Fruit fly (Drosophila melanogaster) whole organism, embryonic: Measurements from ENCODE around the gene RtcB.

ENCODE experiments used
- B-H1 ChIP-seq: fragments of 200-800 bp; sonication (Bioruptor generic); IDR thresholded peaks from 3 replicates; pipeline ENCODE4 v1.3.6; 2022; ENCODE audit warnings: missing biosample characterization, missing genetic modification characterization
- Bdp1 ChIP-seq: fragments of 200-800 bp; sonication (Bioruptor generic); optimal IDR thresholded peaks from 3 replicates; lab custom pipeline; 2016; ENCODE audit warnings: missing biosample characterization, missing genetic modification characterization
- BtbVII ChIP-seq: fragments of 200-800 bp; sonication (Bioruptor generic); optimal IDR thresholded peaks from 3 replicates; lab custom pipeline; 2017; ENCODE audit warnings: missing biosample characterization, mild to moderate bottlenecking, missing genetic modification characterization
- CG1024 ChIP-seq: fragments of 200-800 bp; sonication (Bioruptor generic); IDR thresholded peaks from 2 replicates; pipeline ENCODE4 v1.3.6; 2022; ENCODE audit warnings: missing biosample characterization, missing genetic modification characterization
- CG10543 ChIP-seq: fragments of 200-800 bp; sonication (Bioruptor generic); optimal IDR thresholded peaks from 3 replicates; lab custom pipeline; 2017; ENCODE audit warnings: missing biosample characterization, mild to moderate bottlenecking, missing genetic modification characterization, moderate library complexity
- CG12942 ChIP-seq: fragments of 200-800 bp; sonication (Bioruptor generic); optimal IDR thresholded peaks from 3 replicates; lab custom pipeline; 2016; ENCODE audit warnings: missing biosample characterization, missing genetic modification characterization
- CG14860 ChIP-seq: fragments of 200-800 bp; sonication (Bioruptor generic); IDR thresholded peaks from 3 replicates; pipeline ENCODE4 v1.3.6; 2022; ENCODE audit warnings: missing biosample characterization, missing genetic modification characterization; ENCODE audit not compliant: partially characterized antibody
- CG1602 ChIP-seq: fragments of 200-800 bp; sonication (Bioruptor generic); optimal IDR thresholded peaks from 3 replicates; lab custom pipeline; 2016; ENCODE audit warnings: missing biosample characterization, missing genetic modification characterization
- CG18476 ChIP-seq: fragments of 200-800 bp; sonication (Bioruptor generic); optimal IDR thresholded peaks from 2 replicates; lab custom pipeline; 2016; ENCODE audit warnings: missing biosample characterization, mild to moderate bottlenecking, missing genetic modification characterization
- CG2712 ChIP-seq: fragments of 200-800 bp; optimal IDR thresholded peaks from 3 replicates; lab custom pipeline; 2019; ENCODE audit warnings: missing biosample characterization, mild to moderate bottlenecking, missing genetic modification characterization, moderate library complexity
- CG32767 ChIP-seq: fragments of 200-800 bp; sonication (Bioruptor generic); IDR thresholded peaks from 2 replicates; pipeline ENCODE4 v1.3.6; 2022; ENCODE audit warnings: missing biosample characterization, missing genetic modification characterization
- CG33213 ChIP-seq: fragments of 200-800 bp; sonication (Bioruptor generic); optimal IDR thresholded peaks from 3 replicates; lab custom pipeline; 2016; ENCODE audit warnings: missing biosample characterization, missing genetic modification characterization
- CG3995 ChIP-seq: fragments of 200-800 bp; sonication (Bioruptor generic); optimal IDR thresholded peaks from 3 replicates; lab custom pipeline; 2016; ENCODE audit warnings: missing biosample characterization, missing genetic modification characterization
- CG4404 ChIP-seq: fragments of 200-800 bp; sonication (Bioruptor generic); IDR thresholded peaks from 2 replicates; pipeline ENCODE4 v1.3.6; 2022; ENCODE audit warnings: missing biosample characterization, missing genetic modification characterization
- CG5245 ChIP-seq: fragments of 200-800 bp; sonication (Bioruptor generic); optimal IDR thresholded peaks from 3 replicates; lab custom pipeline; 2016; ENCODE audit warnings: missing biosample characterization, missing genetic modification characterization
- CG6272 ChIP-seq: fragments of 200-800 bp; sonication (Bioruptor generic); IDR thresholded peaks from 2 replicates; pipeline ENCODE4 v1.3.6; 2022; ENCODE audit warnings: missing biosample characterization, missing genetic modification characterization
- CG6854 ChIP-seq: fragments of 200-800 bp; sonication (Bioruptor generic); optimal IDR thresholded peaks from 3 replicates; lab custom pipeline; 2017; ENCODE audit warnings: missing biosample characterization, mild to moderate bottlenecking, missing genetic modification characterization
- CG7963 ChIP-seq: fragments of 200-800 bp; sonication (Bioruptor generic); IDR thresholded peaks from 3 replicates; pipeline ENCODE4 v1.3.6; 2022; ENCODE audit warnings: missing biosample characterization, missing genetic modification characterization; ENCODE audit not compliant: partially characterized antibody
- D19B ChIP-seq: fragments of 200-800 bp; sonication (Bioruptor generic); optimal IDR thresholded peaks from 2 replicates; lab custom pipeline; 2017; ENCODE audit warnings: missing biosample characterization, mild to moderate bottlenecking, missing genetic modification characterization
- Doc2 ChIP-seq: fragments of 200-800 bp; sonication (Bioruptor generic); IDR thresholded peaks from 2 replicates; pipeline ENCODE4 v1.3.6; 2022; ENCODE audit warnings: missing biosample characterization, missing genetic modification characterization
- Doc3 ChIP-seq: fragments of 200-800 bp; sonication (Bioruptor generic); IDR thresholded peaks from 3 replicates; pipeline ENCODE4 v1.3.6; 2022; ENCODE audit warnings: missing biosample characterization, missing genetic modification characterization; ENCODE audit not compliant: partially characterized antibody
- HmgD ChIP-seq: fragments of 200-800 bp; sonication (Bioruptor generic); optimal IDR thresholded peaks from 3 replicates; lab custom pipeline; 2016; ENCODE audit warnings: missing biosample characterization, missing genetic modification characterization
- HmgZ ChIP-seq: fragments of 200-800 bp; sonication (Bioruptor generic); optimal IDR thresholded peaks from 2 replicates; lab custom pipeline; 2018; ENCODE audit warnings: missing biosample characterization, mild to moderate bottlenecking, missing genetic modification characterization
- Hr39 ChIP-seq: fragments of >200 bp; optimal IDR thresholded peaks from 2 replicates; lab custom pipeline; 2017
- Hr78 ChIP-seq, 2 experiments: fragments of 200-800 bp in 1 of 2; fragments of >200 bp in 1 of 2; sonication (Bioruptor generic) in 1 of 2; optimal IDR thresholded peaks; 2 replicates each; lab custom pipeline; 2017 to 2019; ENCODE audit warnings: missing biosample characterization in 2 of 2, missing genetic modification characterization in 2 of 2, mild to moderate bottlenecking in 1 of 2, moderate library complexity in 1 of 2
- Meics ChIP-seq: fragments of 200-800 bp; sonication (Bioruptor generic); optimal IDR thresholded peaks from 2 replicates; lab custom pipeline; 2017; ENCODE audit warnings: missing biosample characterization, mild to moderate bottlenecking, missing genetic modification characterization
- NK7.1 ChIP-seq: fragments of 200-800 bp; sonication (Bioruptor generic); optimal IDR thresholded peaks from 3 replicates; lab custom pipeline; 2016; ENCODE audit warnings: missing biosample characterization, missing genetic modification characterization
- Nf-YA ChIP-seq: fragments of 200-800 bp; sonication (Bioruptor generic); IDR thresholded peaks from 2 replicates; pipeline ENCODE4 v1.3.6; 2022; ENCODE audit warnings: missing biosample characterization, missing genetic modification characterization
- Pdp1 ChIP-seq, 2 experiments: fragments of 200-800 bp; sonication (Bioruptor generic); optimal IDR thresholded peaks; 3 replicates each; lab custom pipeline; 2016; ENCODE audit warnings: missing biosample characterization in 2 of 2, missing genetic modification characterization in 2 of 2, mild to moderate bottlenecking in 1 of 2, moderate library complexity in 1 of 2
- Sox102F ChIP-seq: fragments of 200-800 bp; sonication (Bioruptor generic); optimal IDR thresholded peaks from 2 replicates; lab custom pipeline; 2018; ENCODE audit warnings: missing biosample characterization, mild to moderate bottlenecking, missing genetic modification characterization, moderate library complexity
- Sry-β ChIP-seq: fragments of 200-800 bp; sonication (Bioruptor generic); optimal IDR thresholded peaks from 2 replicates; lab custom pipeline; 2018; ENCODE audit warnings: missing biosample characterization, mild to moderate bottlenecking, missing genetic modification characterization, moderate library complexity
- TFAM ChIP-seq: fragments of 200-800 bp; sonication (Bioruptor generic); optimal IDR thresholded peaks from 2 replicates; lab custom pipeline; 2017; ENCODE audit warnings: missing biosample characterization, missing genetic modification characterization, inconsistent platforms
- Xrp1 ChIP-seq: fragments of 200-800 bp; sonication (Bioruptor generic); IDR thresholded peaks from 2 replicates; pipeline ENCODE4 v1.3.6; 2022; ENCODE audit warnings: missing biosample characterization, missing genetic modification characterization
- abd-A ChIP-seq: fragments of 200-800 bp; sonication (Bioruptor generic); optimal IDR thresholded peaks from 3 replicates; lab custom pipeline; 2019; ENCODE audit warnings: missing biosample characterization, mild to moderate bottlenecking, missing genetic modification characterization, moderate library complexity
- caup ChIP-seq: fragments of 200-800 bp; sonication (Bioruptor generic); optimal IDR thresholded peaks from 3 replicates; lab custom pipeline; 2017; ENCODE audit warnings: missing biosample characterization, mild to moderate bottlenecking, missing genetic modification characterization, moderate library complexity; ENCODE audit not compliant: severe bottlenecking
- cwo ChIP-seq: fragments of 200-800 bp; sonication (Bioruptor generic); optimal IDR thresholded peaks from 3 replicates; lab custom pipeline; 2017; ENCODE audit warnings: missing biosample characterization, missing genetic modification characterization, mild to moderate bottlenecking, moderate library complexity, missing genetic modification reagents
- dati ChIP-seq: fragments of 200-800 bp; sonication (Bioruptor generic); IDR thresholded peaks from 2 replicates; pipeline ENCODE4 v1.3.6; 2022; ENCODE audit warnings: missing biosample characterization, missing genetic modification characterization
- disco-r ChIP-seq: fragments of 200-800 bp; sonication (Bioruptor generic); optimal IDR thresholded peaks from 2 replicates; lab custom pipeline; 2016; ENCODE audit warnings: missing biosample characterization, missing genetic modification characterization
- dmrt99B ChIP-seq: fragments of 200-800 bp; sonication (Bioruptor generic); optimal IDR thresholded peaks from 2 replicates; lab custom pipeline; 2018; ENCODE audit warnings: missing biosample characterization, mild to moderate bottlenecking, missing genetic modification characterization, moderate library complexity
- emc ChIP-seq: fragments of 200-800 bp; sonication (Bioruptor generic); optimal IDR thresholded peaks from 2 replicates; lab custom pipeline; 2016; ENCODE audit warnings: missing biosample characterization, missing genetic modification characterization
- en ChIP-seq: fragments of 200-800 bp; sonication (Bioruptor generic); optimal IDR thresholded peaks from 2 replicates; lab custom pipeline; 2016; ENCODE audit warnings: missing biosample characterization, missing genetic modification characterization
- exex ChIP-seq: fragments of 200-800 bp; sonication (Bioruptor generic); optimal IDR thresholded peaks from 4 replicates; lab custom pipeline; 2018; ENCODE audit warnings: missing biosample characterization, mild to moderate bottlenecking, missing genetic modification characterization, moderate library complexity
- eyg ChIP-seq: fragments of 200-800 bp; sonication (Bioruptor generic); optimal IDR thresholded peaks from 3 replicates; lab custom pipeline; 2016; ENCODE audit warnings: missing biosample characterization, missing genetic modification characterization
- lmd ChIP-seq: fragments of 200-800 bp; sonication (Bioruptor generic); IDR thresholded peaks from 2 replicates; pipeline ENCODE4 v1.3.6; 2022; ENCODE audit warnings: missing biosample characterization, missing genetic modification characterization
- maf-S ChIP-seq: fragments of 200-800 bp; sonication (Bioruptor generic); optimal IDR thresholded peaks from 2 replicates; lab custom pipeline; 2016; ENCODE audit warnings: missing biosample characterization, missing genetic modification characterization
- phol ChIP-seq: fragments of 200-800 bp; sonication (Bioruptor generic); optimal IDR thresholded peaks from 3 replicates; lab custom pipeline; 2018; ENCODE audit warnings: missing biosample characterization, mild to moderate bottlenecking, missing genetic modification characterization, moderate library complexity
- ro ChIP-seq: fragments of 200-800 bp; sonication (Bioruptor generic); IDR thresholded peaks from 2 replicates; pipeline ENCODE4 v1.3.6; 2022; ENCODE audit warnings: missing biosample characterization, missing genetic modification characterization
- slp2 ChIP-seq: fragments of 200-800 bp; sonication (Bioruptor generic); optimal IDR thresholded peaks from 2 replicates; lab custom pipeline; 2016; ENCODE audit warnings: missing biosample characterization, missing genetic modification characterization
- so ChIP-seq: fragments of 200-800 bp; sonication (Bioruptor generic); IDR thresholded peaks from 3 replicates; pipeline ENCODE4 v1.3.6; 2022; ENCODE audit warnings: missing biosample characterization, missing genetic modification characterization
- sob ChIP-seq: fragments of 200-800 bp; sonication (Bioruptor generic); IDR thresholded peaks from 2 replicates; pipeline ENCODE4 v1.3.6; 2022; ENCODE audit warnings: missing biosample characterization, missing genetic modification characterization
- sqz ChIP-seq: fragments of 200-800 bp; sonication (Bioruptor generic); optimal IDR thresholded peaks from 3 replicates; lab custom pipeline; 2018; ENCODE audit warnings: missing biosample characterization, mild to moderate bottlenecking, missing genetic modification characterization
- stwl ChIP-seq: fragments of 200-800 bp; sonication (Bioruptor generic); optimal IDR thresholded peaks from 3 replicates; lab custom pipeline; 2018; ENCODE audit warnings: missing biosample characterization, mild to moderate bottlenecking, missing genetic modification characterization, moderate library complexity

Gene RtcB

DNA sequence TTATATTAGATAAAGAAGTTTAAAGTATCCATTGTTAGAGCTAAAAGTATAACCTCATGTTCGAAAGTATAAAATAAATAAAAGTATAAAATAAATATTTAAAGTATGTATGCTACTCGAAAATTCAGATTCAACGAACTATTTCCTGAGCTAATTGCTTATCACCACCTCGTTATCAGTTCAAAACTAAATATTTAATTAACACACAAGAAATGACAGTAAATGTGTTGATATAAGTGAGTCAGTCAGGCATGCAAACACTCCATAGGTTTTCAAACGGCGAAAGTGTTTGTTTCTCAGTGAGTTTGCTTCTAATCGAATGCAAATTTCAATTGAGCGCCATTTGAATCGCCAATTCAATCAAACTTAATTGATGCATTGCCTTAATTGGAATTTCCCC lies 3.8 kb downstream of the RtcB start (continued):
- TF ChIP-seq dmrt99B (peak; percentile 41), stwl (peak; percentile 13), CG32767 (GFP tag; lab: Robert Waterston, UW) (no peak), Doc2 (GFP tag; lab: Robert Waterston, UW) (no peak), phol (tag; lab: Kevin White, UChicago) (no peak), dati (GFP tag; lab: Robert Waterston, UW) (no peak), maf-S (GFP tag; lab: Kevin White, UChicago) (no peak), CG6854 (GFP tag; lab: Kevin White, UChicago) (peak; percentile 55), CG5245 (GFP tag; lab: Kevin White, UChicago) (no peak), Xrp1 (GFP tag; lab: Robert Waterston, UW) (peak; percentile 68), exex (peak; percentile 56), CG14860 (GFP tag; lab: Robert Waterston, UW) (no peak), CG7963 (GFP tag; lab: Robert Waterston, UW) (no peak), Bdp1 (GFP tag; lab: Kevin White, UChicago) (no peak), disco-r (GFP tag; lab: Kevin White, UChicago) (no peak), CG6272 (no peak), emc (GFP tag; lab: Kevin White, UChicago) (no peak), CG2712 (tag; lab: Kevin White, UChicago) (peak; percentile 74), sob (GFP tag; lab: Robert Waterston, UW) (no peak), BtbVII (peak; percentile 79), so (GFP tag; lab: Robert Waterston, UW) (no peak), Nf-YA (GFP tag; lab: Robert Waterston, UW) (no peak), CG10543 (GFP tag; lab: Kevin White, UChicago) (peak; percentile 53), NK7.1 (GFP tag; lab: Kevin White, UChicago) (no peak), HmgZ (tag; lab: Kevin White, UChicago) (peak; percentile 2), cwo (GFP tag; lab: Kevin White, UChicago) (no peak), Doc3 (GFP tag; lab: Robert Waterston, UW) (no peak), CG18476 (GFP tag; lab: Kevin White, UChicago) (no peak), eyg (GFP tag; lab: Kevin White, UChicago) (no peak), Meics (GFP tag; lab: Kevin White, UChicago) (peak; percentile 27), CG1602 (GFP tag; lab: Kevin White, UChicago) (no peak), B-H1 (GFP tag; lab: Robert Waterston, UW) (no peak), HmgD (GFP tag; lab: Kevin White, UChicago) (no peak), abd-A (no peak), Sox102F (GFP tag; lab: Kevin White, UChicago) (peak; percentile 34), Sry-β (GFP tag; lab: Kevin White, UChicago) (peak; percentile 15), en (no peak), caup (GFP tag; lab: Kevin White, UChicago) (peak; percentile 43), Hr78 (GFP tag; optimal IDR thresholded peaks at IDR 0.05; lab: Kevin White, UChicago) (peak in 1 of 2 experiments; percentile 42), CG3995 (no peak), lmd (no peak), CG4404 (no peak), CG12942 (GFP tag; lab: Kevin White, UChicago) (peak; percentile 8), Pdp1 (GFP tag; optimal IDR thresholded peaks at IDR 0.05; lab: Kevin White, UChicago) (peak in 1 of 2 experiments; percentile 23), sqz (GFP tag; lab: Kevin White, UChicago) (peak; percentile 67), CG33213 (GFP tag; lab: Kevin White, UChicago) (peak; percentile 16), Hr39 (no peak), TFAM (GFP tag; lab: Kevin White, UChicago) (peak; percentile 10), slp2 (GFP tag; lab: Kevin White, UChicago) (no peak), ro (GFP tag; lab: Robert Waterston, UW) (no peak), CG1024 (GFP tag; lab: Robert Waterston, UW) (peak; percentile 30; the same call in 1 of the 2 replicates), D19B (GFP tag; lab: Kevin White, UChicago) (no peak)
